Worm (Caenorhabditis elegans): ENCODE data around the gene F18E3.12.

Gene F18E3.12

DNA sequence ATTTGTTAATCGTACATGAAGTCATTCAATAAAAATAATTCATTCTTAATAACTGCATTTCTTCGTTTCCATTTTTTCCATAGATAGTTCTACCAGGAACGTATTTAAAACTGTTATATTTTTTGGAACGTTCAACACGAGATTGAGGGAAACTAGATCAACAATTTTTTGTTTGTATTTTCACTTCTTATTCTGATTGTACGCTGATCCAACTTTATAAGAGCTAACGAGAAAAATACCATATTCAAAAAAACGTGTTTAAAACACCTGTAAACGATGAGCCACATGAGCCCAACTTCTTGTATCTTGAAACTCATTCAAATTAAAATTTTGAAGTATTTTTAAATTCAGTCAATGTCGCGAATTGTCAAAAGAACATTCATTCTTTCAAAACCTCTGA, 1.8 kb downstream of the F18E3.12 start:
- TF ChIP-seq nhr-11 (tag; optimal IDR thresholded peaks at IDR 0.05) = no peak
- no peak for TF ChIP-seq pha-4 (tag; optimal IDR thresholded peaks at IDR 0.05)
- TF ChIP-seq nhr-23 (tag; optimal IDR thresholded peaks at IDR 0.05) = peak; percentile 7
- TF ChIP-seq nhr-43 (tag; optimal IDR thresholded peaks at IDR 0.05; ENCODE audit: poor library complexity, severe bottlenecking) = peak; percentile 20
- peak; percentile 57 for TF ChIP-seq ama-1 (optimal IDR thresholded peaks at IDR 0.05)

ce11 chrV:7417018-7417716, 2.4 kb downstream of the F18E3.12 start, which contains the start of gene srw-67:
srw-67 (plus strand) TSS chrV:7417660.
- TF ChIP-seq elt-3 (tag; optimal IDR thresholded peaks at IDR 0.05) (no peak), nhr-43 (tag; optimal IDR thresholded peaks at IDR 0.05; ENCODE audit: poor library complexity, severe bottlenecking) (peak; percentile 62)

ce11 chrV:7420162-7420561, 5.4 kb downstream of the F18E3.12 start, which contains the start of gene srxa-4:
srxa-4 (plus strand) TSS chrV:7420462.
- TF ChIP-seq elt-2 (tag; optimal IDR thresholded peaks at IDR 0.05) (no peak), lin-39 (tag; optimal IDR thresholded peaks at IDR 0.05) (no peak), eor-1 (tag; optimal IDR thresholded peaks at IDR 0.05) (no peak), nhr-77 (tag; optimal IDR thresholded peaks at IDR 0.05) (no peak), pqm-1 (tag; optimal IDR thresholded peaks at IDR 0.05) (no peak), lin-15B (tag; optimal IDR thresholded peaks at IDR 0.05) (no peak), skn-1 (tag; optimal IDR thresholded peaks at IDR 0.05) (no peak), ceh-16 (tag; optimal IDR thresholded peaks at IDR 0.05) (no peak), nhr-76 (tag; optimal IDR thresholded peaks at IDR 0.05) (no peak), snpc-4 (tag; optimal IDR thresholded peaks at IDR 0.05) (no peak), daf-12 (tag; optimal IDR thresholded peaks at IDR 0.05) (no peak), ceh-28 (tag; optimal IDR thresholded peaks at IDR 0.05) (no peak), egl-5 (tag; optimal IDR thresholded peaks at IDR 0.05) (no peak), elt-3 (tag; optimal IDR thresholded peaks at IDR 0.05) (no peak), nhr-11 (tag; optimal IDR thresholded peaks at IDR 0.05) (no peak), R02D3.7 (tag; optimal IDR thresholded peaks at IDR 0.05) (no peak), hmg-11 (tag; optimal IDR thresholded peaks at IDR 0.05) (no peak), mdl-1 (tag; optimal IDR thresholded peaks at IDR 0.05) (no peak), nhr-43 (tag; optimal IDR thresholded peaks at IDR 0.05; ENCODE audit: poor library complexity, severe bottlenecking) (no peak), zag-1 (tag; optimal IDR thresholded peaks at IDR 0.05) (no peak)

- TF ChIP-seq skn-1 (tag; optimal IDR thresholded peaks at IDR 0.05) = no peak
- no peak for TF ChIP-seq ZK546.5 (tag; optimal IDR thresholded peaks at IDR 0.05)
- TF ChIP-seq elt-2 (tag; optimal IDR thresholded peaks at IDR 0.05) = no peak
- no peak for TF ChIP-seq hmg-11 (tag; optimal IDR thresholded peaks at IDR 0.05)
- TF ChIP-seq aly-2 (tag; optimal IDR thresholded peaks at IDR 0.05) = no peak
- no peak for TF ChIP-seq fkh-2 (tag; optimal IDR thresholded peaks at IDR 0.05)
- no peak for TF ChIP-seq mml-1 (tag; optimal IDR thresholded peaks at IDR 0.05)
- TF ChIP-seq nhr-76 (tag; optimal IDR thresholded peaks at IDR 0.05) = no peak
- TF ChIP-seq ceh-28 (tag; optimal IDR thresholded peaks at IDR 0.05) = no peak
- no peak for TF ChIP-seq ceh-9 (tag; optimal IDR thresholded peaks at IDR 0.05)
- no peak for TF ChIP-seq lin-15B (tag; optimal IDR thresholded peaks at IDR 0.05)
- no peak for TF ChIP-seq nhr-237 (tag; optimal IDR thresholded peaks at IDR 0.05)
- TF ChIP-seq ztf-4 (tag; optimal IDR thresholded peaks at IDR 0.05) = no peak
- no peak for TF ChIP-seq pha-4 (tag; optimal IDR thresholded peaks at IDR 0.05)
- no peak for TF ChIP-seq eor-1 (tag; optimal IDR thresholded peaks at IDR 0.05)
- no peak for TF ChIP-seq sea-2 (GFP tag; optimal IDR thresholded peaks at IDR 0.05)
- no peak for TF ChIP-seq fkh-10 (GFP tag; optimal IDR thresholded peaks at IDR 0.05)
- no peak for TF ChIP-seq egl-27 (tag; optimal IDR thresholded peaks at IDR 0.05)
Measured at ce11 chrV:7424336-7424735, 9.6 kb downstream of the F18E3.12 start, which contains the start of gene F18E3.10. F18E3.10 (minus strand) TSS chrV:7424436.

DNA sequence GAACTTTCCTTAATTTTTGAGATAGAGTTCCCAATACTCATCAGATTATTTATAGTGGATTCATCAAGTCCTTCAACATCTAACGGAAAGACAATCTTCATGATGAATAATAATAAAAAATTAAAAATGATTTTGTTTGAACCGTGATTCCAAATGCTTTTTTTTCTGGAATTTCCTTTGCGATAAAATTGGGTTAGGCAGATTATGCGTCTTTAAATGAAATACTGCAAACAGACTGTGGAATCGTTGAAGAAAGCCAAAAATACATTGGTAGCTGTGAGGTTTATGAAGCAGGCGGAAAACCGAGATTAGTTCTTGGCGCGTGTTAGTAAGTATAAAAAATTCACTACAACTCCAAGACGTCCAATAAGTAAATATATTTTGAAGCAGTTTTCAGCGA, 11.8 kb downstream of the F18E3.12 start, which contains the start of gene srw-68:
TSS of gene srw-68 (minus strand) at position 101 of the 400 bp plus-strand sequence.
- TF ChIP-seq ZK546.5 (tag; optimal IDR thresholded peaks at IDR 0.05) (no peak), ztf-11 (tag; optimal IDR thresholded peaks at IDR 0.05) (no peak), ceh-82 (tag; optimal IDR thresholded peaks at IDR 0.05) (no peak), nfya-1 (tag; optimal IDR thresholded peaks at IDR 0.05; ENCODE audit: insufficient read depth) (no peak), skn-1 (tag; optimal IDR thresholded peaks at IDR 0.05) (no peak), fkh-2 (tag; optimal IDR thresholded peaks at IDR 0.05) (no peak), tbx-2 (tag; optimal IDR thresholded peaks at IDR 0.05) (no peak), nhr-12 (tag; optimal IDR thresholded peaks at IDR 0.05) (no peak), nhr-237 (tag; optimal IDR thresholded peaks at IDR 0.05) (no peak), nhr-23 (tag; optimal IDR thresholded peaks at IDR 0.05) (no peak), egl-27 (tag; optimal IDR thresholded peaks at IDR 0.05) (no peak), R02D3.7 (tag; optimal IDR thresholded peaks at IDR 0.05) (no peak), ama-1 (optimal IDR thresholded peaks at IDR 0.05) (no peak), aly-2 (tag; optimal IDR thresholded peaks at IDR 0.05) (no peak), nhr-28 (tag; optimal IDR thresholded peaks at IDR 0.05) (no peak), fos-1 (tag; optimal IDR thresholded peaks at IDR 0.05) (no peak), pqm-1 (tag; optimal IDR thresholded peaks at IDR 0.05) (no peak), sea-2 (GFP tag; optimal IDR thresholded peaks at IDR 0.05) (no peak)
